4 worm cellular contexts compared by ENCODE assay signal in the genomic region with DNA sequence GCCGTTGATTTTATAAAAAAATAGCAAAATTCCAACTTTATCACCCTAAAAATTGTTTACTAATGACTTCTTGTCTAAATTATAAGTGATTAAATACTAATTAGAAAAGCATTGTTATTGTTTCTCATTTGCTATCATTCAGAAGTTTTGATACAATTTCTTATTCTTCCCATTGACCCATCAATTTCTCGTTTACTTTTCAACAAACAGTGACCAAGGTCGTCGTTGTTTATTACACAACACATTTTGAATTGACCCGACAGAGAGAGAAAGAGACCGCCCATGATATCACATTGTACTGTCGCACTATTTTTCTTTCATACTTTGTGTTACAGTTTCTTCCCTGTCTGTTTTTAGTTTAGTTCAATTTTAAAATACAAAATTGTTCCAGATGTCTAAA.
A peak's percentile ranks its signal among the peaks of the same experiment; 100 is the strongest.
TF ChIP-seq lines count a peak whose summit lies in the region.

A gene (plus strand): TSS at position 392 of the 400 bp plus-strand sequence.

TF ChIP-seq in whole organism, L1 larva, 84 proteins besides CTCF, POLR2A, EP300 and RAD21 (continues in another document):
- TF ChIP-seq mep-1 (tag; optimal IDR thresholded peaks at IDR 0.05; lab: Kevin White, UChicago) (peak; percentile 10), nhr-28 (tag; optimal IDR thresholded peaks at IDR 0.05; lab: Kevin White, UChicago) (no peak), Y116A8C.19 (tag; optimal IDR thresholded peaks at IDR 0.05; lab: Kevin White, UChicago; ENCODE audit: borderline replicate concordance) (no peak), unc-86 (tag; optimal IDR thresholded peaks at IDR 0.05; lab: Kevin White, UChicago) (no peak), aly-2 (tag; optimal IDR thresholded peaks at IDR 0.05; lab: Kevin White, UChicago) (no peak), efl-1 (optimal IDR thresholded peaks at IDR 0.05; lab: Kevin White, UChicago) (no peak), efl-1 (GFP tag; optimal IDR thresholded peaks at IDR 0.05 in 1 of 2; lab: Kevin White, UChicago) (peak in 1 of 2 experiments; percentile 73), hlh-17 (GFP tag; optimal IDR thresholded peaks at IDR 0.05; lab: Kevin White, UChicago; ENCODE audit: borderline replicate concordance) (no peak), nhr-11 (tag; optimal IDR thresholded peaks at IDR 0.05; lab: Kevin White, UChicago) (no peak), unc-62 (GFP tag; optimal IDR thresholded peaks at IDR 0.05; lab: Kevin White, UChicago) (no peak), snu-23 (GFP tag; optimal IDR thresholded peaks at IDR 0.05; lab: Kevin White, UChicago) (peak; percentile 35), zip-4 (GFP tag; optimal IDR thresholded peaks at IDR 0.05; lab: Kevin White, UChicago) (no peak), elt-3 (tag; optimal IDR thresholded peaks at IDR 0.05; lab: Kevin White, UChicago) (peak in 2 of 6 experiments; percentile 46 to 56), nhr-77 (tag; optimal IDR thresholded peaks at IDR 0.05; lab: Kevin White, UChicago) (no peak), ceh-90 (tag; optimal IDR thresholded peaks at IDR 0.05; lab: Kevin White, UChicago) (no peak), rnt-1 (tag; optimal IDR thresholded peaks at IDR 0.05; lab: Kevin White, UChicago) (no peak), dpl-1 (GFP tag; optimal IDR thresholded peaks at IDR 0.05; lab: Kevin White, UChicago) (no peak), fkh-8 (tag; optimal IDR thresholded peaks at IDR 0.05; lab: Kevin White, UChicago) (no peak), nhr-71 (tag; optimal IDR thresholded peaks at IDR 0.05; lab: Kevin White, UChicago) (peak; percentile 21), C16A3.4 (tag; optimal IDR thresholded peaks at IDR 0.05; lab: Kevin White, UChicago) (no peak), mef-2 (tag; optimal IDR thresholded peaks at IDR 0.05; lab: Kevin White, UChicago) (no peak), blmp-1 (tag; optimal IDR thresholded peaks at IDR 0.05; lab: Kevin White, UChicago) (peak; percentile 48)

TF ChIP-seq in whole organism, L2 larva, 48 proteins besides CTCF, POLR2A, EP300 and RAD21:
- TF ChIP-seq crh-2 (tag; optimal IDR thresholded peaks at IDR 0.05; lab: Kevin White, UChicago) (peak; percentile 27), fos-1 (tag; optimal IDR thresholded peaks at IDR 0.05; lab: Kevin White, UChicago) (peak; percentile 54), unc-62 (GFP tag; optimal IDR thresholded peaks at IDR 0.05; lab: Kevin White, UChicago) (no peak), nhr-25 (tag; optimal IDR thresholded peaks at IDR 0.05; lab: Kevin White, UChicago) (peak; percentile 67)

TF ChIP-seq in whole organism, L3 larva, 47 proteins besides CTCF, POLR2A, EP300 and RAD21:
- TF ChIP-seq unc-39 (tag; optimal IDR thresholded peaks at IDR 0.05; lab: Kevin White, UChicago) (no peak), snpc-4 (tag; optimal IDR thresholded peaks at IDR 0.05; lab: Kevin White, UChicago) (no peak), ceh-9 (tag; optimal IDR thresholded peaks at IDR 0.05; lab: Kevin White, UChicago) (no peak), jun-1 (tag; optimal IDR thresholded peaks at IDR 0.05; lab: Kevin White, UChicago) (no peak), egl-5 (tag; optimal IDR thresholded peaks at IDR 0.05; lab: Kevin White, UChicago) (no peak), nhr-237 (tag; optimal IDR thresholded peaks at IDR 0.05; lab: Kevin White, UChicago) (no peak), nfya-1 (tag; optimal IDR thresholded peaks at IDR 0.05; lab: Kevin White, UChicago; ENCODE audit: insufficient read depth) (no peak), egl-27 (tag; optimal IDR thresholded peaks at IDR 0.05; lab: Kevin White, UChicago) (no peak), ztf-4 (tag; optimal IDR thresholded peaks at IDR 0.05; lab: Kevin White, UChicago) (no peak), nhr-25 (tag; optimal IDR thresholded peaks at IDR 0.05; lab: Kevin White, UChicago) (peak; percentile 24), mdl-1 (tag; optimal IDR thresholded peaks at IDR 0.05; lab: Kevin White, UChicago) (no peak), daf-12 (tag; optimal IDR thresholded peaks at IDR 0.05; lab: Kevin White, UChicago) (no peak), nhr-23 (tag; optimal IDR thresholded peaks at IDR 0.05; lab: Kevin White, UChicago) (peak; percentile 3), hmg-11 (tag; optimal IDR thresholded peaks at IDR 0.05; lab: Kevin White, UChicago) (no peak), aly-2 (tag; optimal IDR thresholded peaks at IDR 0.05; lab: Kevin White, UChicago) (no peak)

TF ChIP-seq in whole organism, L4 larva, 104 proteins besides CTCF, POLR2A, EP300 and RAD21:
- TF ChIP-seq mep-1 (tag; optimal IDR thresholded peaks at IDR 0.05; lab: Kevin White, UChicago) (peak; percentile 2), nhr-111 (GFP tag; optimal IDR thresholded peaks at IDR 0.05; lab: Kevin White, UChicago) (no peak), nhr-28 (tag; optimal IDR thresholded peaks at IDR 0.05; lab: Kevin White, UChicago) (peak; percentile 42)
